Fruit fly (Drosophila melanogaster): Measurements from ENCODE around the gene CG17744.
A peak's percentile ranks its signal among the peaks of the same experiment; 100 is the strongest.

DNA sequence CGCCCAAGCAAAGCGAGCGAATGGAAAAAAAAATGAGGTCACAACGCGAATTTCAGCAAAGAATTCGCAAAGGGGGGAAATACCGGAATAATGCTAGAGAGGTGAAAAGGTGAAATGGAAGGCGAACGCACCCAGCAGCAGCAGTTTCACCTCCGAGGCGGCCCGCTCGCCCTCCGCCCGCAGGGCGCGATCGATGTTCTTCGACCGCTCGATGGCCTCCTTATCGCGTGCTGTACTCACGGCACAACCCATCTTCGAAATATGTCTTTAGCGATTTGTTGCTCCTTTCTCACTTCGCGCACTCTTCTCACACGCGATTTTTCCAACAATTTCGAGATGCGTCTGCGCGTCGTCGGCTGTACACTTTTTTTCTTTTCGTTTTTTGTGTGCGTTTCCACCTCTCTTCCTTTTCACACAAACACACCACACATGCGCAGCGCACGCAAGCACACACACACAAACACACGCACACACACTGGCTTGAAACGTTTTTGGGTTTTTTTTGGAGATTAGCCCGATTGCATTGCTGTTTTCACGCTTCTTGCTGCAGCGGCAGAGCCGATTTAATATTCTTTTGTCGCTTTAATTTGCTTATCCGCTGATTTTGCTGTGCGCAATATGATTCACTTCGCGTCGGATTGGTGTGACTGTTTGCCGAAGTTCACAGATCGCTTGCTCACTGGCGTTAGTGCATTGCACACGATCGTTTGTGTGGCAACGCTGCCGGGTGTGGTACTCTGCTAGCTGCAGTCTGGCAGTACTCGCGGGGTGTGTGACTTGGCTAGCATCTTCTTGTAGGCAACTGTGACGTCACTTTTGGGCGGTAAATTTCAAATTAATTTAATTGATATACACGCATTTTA is 47.0 kb downstream of the CG17744 start, which contains the start of gene Galphai:
- TF ChIP-seq CG8478 (optimal IDR thresholded peaks at IDR 0.05), result no peak
- TF ChIP-seq CTCF (optimal IDR thresholded peaks at IDR 0.05), result peak; percentile 76
